Worm (Caenorhabditis elegans) whole organism, L2 larva: ENCODE results near the gene fbxa-11.

Experiments
- Y55F3AM.14 ChIP-seq: fragments of 200-800 bp; sonication (Bioruptor generic); optimal IDR thresholded peaks from 2 replicates; lab custom pipeline; 2018; ENCODE audit warnings: mild to moderate bottlenecking, missing genetic modification characterization, missing compliant biosample characterization
- elt-1 ChIP-seq: fragments of 150-350 bp; optimal IDR thresholded peaks from 2 replicates; lab custom pipeline; 2014; ENCODE audit warnings: missing biosample characterization, missing genetic modification characterization
- fos-1 ChIP-seq: fragments of 150-350 bp; optimal IDR thresholded peaks from 2 replicates; lab custom pipeline; 2014; ENCODE audit warnings: missing biosample characterization, missing genetic modification characterization
- lin-13 ChIP-seq: fragments of 150-350 bp; optimal IDR thresholded peaks from 2 replicates; lab custom pipeline; 2014; ENCODE audit warnings: missing biosample characterization, missing genetic modification reagents, missing genetic modification characterization
- nhr-21 ChIP-seq: fragments of 150-350 bp; optimal IDR thresholded peaks from 2 replicates; lab custom pipeline; 2014; ENCODE audit warnings: missing biosample characterization, missing genetic modification characterization
- nhr-237 ChIP-seq: fragments of 150-350 bp; optimal IDR thresholded peaks from 2 replicates; lab custom pipeline; 2014; ENCODE audit warnings: missing biosample characterization, missing genetic modification characterization
- nhr-77 ChIP-seq: fragments of 150-350 bp; optimal IDR thresholded peaks from 2 replicates; lab custom pipeline; 2014; ENCODE audit warnings: missing biosample characterization, missing genetic modification characterization
- unc-39 ChIP-seq: fragments of 150-350 bp; optimal IDR thresholded peaks from 2 replicates; lab custom pipeline; 2014; ENCODE audit warnings: missing biosample characterization, missing genetic modification characterization
- unc-62 ChIP-seq: fragments of 150-350 bp; optimal IDR thresholded peaks from 2 replicates; lab custom pipeline; 2014; ENCODE audit warnings: missing biosample characterization, missing genetic modification reagents, missing genetic modification characterization

- TF ChIP-seq Y55F3AM.14 (no peak), fos-1 (tag; lab: Kevin White, UChicago) (no peak), nhr-77 (tag; lab: Kevin White, UChicago) (no peak), nhr-237 (no peak), lin-13 (GFP tag; lab: Kevin White, UChicago) (no peak), unc-62 (GFP tag; lab: Kevin White, UChicago) (no peak), unc-39 (tag; lab: Kevin White, UChicago) (no peak), elt-1 (no peak), nhr-21 (no peak)
Observed at ce11 chrIII:910540-911311, 39.9 kb upstream of the fbxa-11 start, which contains the start of the genes F23H11.5 and bra-2.
